Fruit fly (Drosophila melanogaster) Kc167 (cell line): ENCODE measurements around the gene CG13285.

Experiments used
- Myc ChIP-seq: fragments of >200 bp; optimal IDR thresholded peaks from 2 replicates; lab custom pipeline; 2017; ENCODE audit warnings: missing external identifiers
- Sin3A ChIP-seq: fragments of >200 bp; optimal IDR thresholded peaks from 2 replicates; lab custom pipeline; 2018; ENCODE audit warnings: missing external identifiers
- h ChIP-seq: fragments of >200 bp; optimal IDR thresholded peaks from 3 replicates; lab custom pipeline; 2018; ENCODE audit warnings: missing external identifiers
- insv ChIP-seq: fragments of >200 bp; optimal IDR thresholded peaks from 3 replicates; lab custom pipeline; 2018; ENCODE audit warnings: missing external identifiers
- psq ChIP-seq: fragments of >200 bp; optimal IDR thresholded peaks from 2 replicates; lab custom pipeline; 2017; ENCODE audit warnings: missing external identifiers
- ttk ChIP-seq: sonication (Bioruptor generic); optimal IDR thresholded peaks from 2 replicates; lab custom pipeline; 2017; ENCODE audit warnings: missing external identifiers

Gene CG13285

DNA sequence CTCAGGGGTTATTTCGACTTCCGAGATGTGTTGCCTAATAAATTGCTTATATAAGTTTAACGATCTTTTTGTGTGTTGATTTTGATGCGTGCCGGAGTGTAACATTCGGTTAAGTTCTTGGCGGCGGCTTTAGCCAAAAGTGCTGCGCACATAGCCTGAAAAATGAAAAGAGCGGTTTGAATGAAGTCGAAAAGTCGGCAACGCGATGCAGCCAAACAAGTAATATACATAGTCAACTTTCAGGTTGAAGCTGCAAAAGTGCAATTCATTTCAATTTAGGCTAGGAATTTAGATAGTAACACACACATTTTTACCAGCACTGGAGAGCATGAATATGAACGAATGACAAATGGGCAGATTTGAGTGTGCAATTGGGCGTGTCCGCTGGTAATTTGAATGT is 1.3 kb downstream of the CG13285 start:
- no peak for TF ChIP-seq psq (lab: Kevin White, UChicago)
- no peak for TF ChIP-seq Sin3A (lab: Kevin White, UChicago)
- TF ChIP-seq h (lab: Kevin White, UChicago) = no peak

DNA sequence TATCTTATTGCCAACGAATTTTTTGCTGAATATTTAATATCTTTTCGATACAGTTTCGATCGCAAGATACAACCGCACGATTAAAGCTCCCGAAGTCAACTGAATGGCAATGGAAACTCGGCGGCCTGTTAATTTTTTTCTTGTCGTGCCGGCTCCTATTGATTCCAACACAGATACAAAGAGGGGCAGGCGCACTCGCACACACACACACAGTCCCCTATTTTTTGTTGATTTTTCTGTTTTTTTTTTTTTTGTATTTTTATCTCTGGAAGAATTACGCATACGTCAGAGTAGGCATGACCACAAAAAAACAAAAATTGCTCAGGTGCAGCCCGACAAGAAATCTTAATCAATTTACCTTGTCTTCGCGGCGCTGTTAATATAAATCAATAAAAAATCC is 6.3 kb downstream of the CG13285 start, which contains the start of gene Lkr:
Gene Lkr (minus strand): TSS at position 101 of the 400 bp plus-strand sequence.
- TF ChIP-seq h (lab: Kevin White, UChicago) = no peak
- no peak for TF ChIP-seq Sin3A (lab: Kevin White, UChicago)

DNA sequence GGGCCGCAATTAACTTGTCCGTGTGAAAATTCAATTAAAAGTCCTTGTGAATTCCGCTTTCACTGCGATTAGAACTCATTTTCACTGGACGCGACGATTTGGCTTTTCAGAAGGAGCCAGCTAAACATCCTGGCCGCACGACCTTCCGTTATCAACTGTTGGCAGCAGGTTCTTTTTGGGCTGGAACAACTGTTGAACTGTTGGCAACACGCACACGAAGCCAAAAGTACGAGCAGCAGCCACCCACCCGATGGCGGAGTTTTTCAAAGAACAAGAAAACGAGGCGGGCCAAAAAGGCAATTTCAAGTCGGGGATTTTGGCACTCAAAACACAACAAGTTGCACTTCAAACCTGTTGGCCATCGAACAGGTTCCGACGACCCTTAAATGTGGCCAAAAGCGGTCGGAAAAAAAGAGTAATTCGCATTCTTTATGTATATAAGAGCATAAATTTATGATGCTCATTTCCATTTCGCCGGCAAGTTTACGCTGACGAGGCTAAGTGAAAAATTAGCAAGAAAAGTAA is 12.6 kb downstream of the CG13285 start:
- TF ChIP-seq insv (lab: Kevin White, UChicago) (no peak), h (lab: Kevin White, UChicago) (no peak), psq (lab: Kevin White, UChicago) (no peak), Sin3A (lab: Kevin White, UChicago) (no peak), ttk (no peak), Myc (no peak)

DNA sequence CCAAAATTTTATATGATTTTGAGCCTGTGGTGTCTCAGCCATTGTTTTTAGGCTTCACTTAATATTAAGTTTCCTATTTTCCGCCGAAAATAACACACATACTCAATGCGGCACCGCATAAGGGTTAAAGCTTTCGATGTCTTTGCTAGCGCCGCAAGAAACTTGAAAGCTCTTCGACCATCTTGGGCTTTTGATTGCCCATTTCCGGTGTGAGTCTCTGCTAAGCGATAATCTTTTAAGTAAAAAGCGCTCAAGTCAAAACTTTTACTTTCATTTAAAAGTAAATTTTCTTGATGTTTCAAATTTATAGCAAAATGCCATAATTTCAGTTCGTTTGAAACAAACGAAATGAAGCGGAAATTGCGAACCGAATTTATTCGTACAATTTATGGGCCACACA is 23.6 kb downstream of the CG13285 start:
- TF ChIP-seq Sin3A (lab: Kevin White, UChicago) = no peak
- TF ChIP-seq ttk = no peak
- TF ChIP-seq insv (lab: Kevin White, UChicago) = no peak
- no peak for TF ChIP-seq Myc
- TF ChIP-seq psq (lab: Kevin White, UChicago) = no peak
- no peak for TF ChIP-seq h (lab: Kevin White, UChicago)

DNA sequence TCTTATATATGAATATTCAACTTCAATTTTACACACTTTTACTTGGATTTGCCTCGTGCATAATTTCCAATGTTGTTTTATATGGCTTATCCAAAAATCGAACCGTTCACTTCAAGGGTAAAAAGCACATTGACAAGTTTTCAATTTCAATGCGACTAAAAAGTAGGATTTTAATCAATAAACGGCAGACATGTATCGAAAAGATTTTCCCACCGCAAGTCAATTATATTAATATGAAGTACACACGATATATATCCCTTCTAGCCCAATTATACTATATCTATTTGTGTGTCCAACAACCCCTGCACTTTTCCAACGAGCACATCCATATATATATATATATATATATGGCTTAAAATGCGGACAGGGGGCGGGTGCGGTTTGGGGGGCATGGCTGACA is 24.8 kb downstream of the CG13285 start, which contains the start of gene CG34342:
Gene CG34342 (minus strand): TSS at position 101 of the 400 bp plus-strand sequence.
- TF ChIP-seq insv (lab: Kevin White, UChicago) (no peak), ttk (no peak), h (lab: Kevin White, UChicago) (no peak), Myc (no peak), psq (lab: Kevin White, UChicago) (no peak), Sin3A (lab: Kevin White, UChicago) (no peak)

DNA sequence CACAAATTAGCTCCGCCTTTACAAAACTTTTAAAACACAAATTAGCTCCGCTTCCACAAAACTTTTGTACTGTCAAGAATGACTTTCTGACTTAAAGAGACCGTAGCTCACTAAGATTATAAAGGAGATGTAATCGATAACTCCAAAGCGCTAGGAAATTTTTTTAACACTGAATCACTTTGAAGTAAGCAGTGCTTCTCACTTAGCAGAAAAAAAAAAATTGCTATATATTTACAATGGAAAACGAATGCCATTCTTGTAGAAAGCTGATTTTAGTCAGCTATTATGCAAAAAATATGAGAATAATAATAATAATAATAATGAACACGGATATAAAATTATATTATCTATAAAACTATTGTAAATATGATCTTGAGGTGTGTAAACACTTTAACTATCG is 36.7 kb downstream of the CG13285 start, which contains the start of gene blanks:
Gene blanks (minus strand): TSS at position 101 of the 400 bp plus-strand sequence.
- TF ChIP-seq insv (lab: Kevin White, UChicago) (no peak), psq (lab: Kevin White, UChicago) (no peak), Myc (no peak), h (lab: Kevin White, UChicago) (no peak), Sin3A (lab: Kevin White, UChicago) (no peak), ttk (no peak)
